Worm (Caenorhabditis elegans) whole organism, early embryonic: ENCODE data around the gene nuaf-1.

Experiments
- B0310.2 ChIP-seq: sonication (generic microtip); optimal IDR thresholded peaks from 2 replicates; lab custom pipeline; 2016; ENCODE audit warnings: mild to moderate bottlenecking, missing genetic modification characterization, missing compliant biosample characterization
- F13C5.2 ChIP-seq: sonication (generic microtip); optimal IDR thresholded peaks from 2 replicates; lab custom pipeline; 2017; ENCODE audit warnings: mild to moderate bottlenecking, missing genetic modification characterization, inconsistent platforms, missing compliant biosample characterization
- aly-1 ChIP-seq: sonication (generic microtip); optimal IDR thresholded peaks from 2 replicates; lab custom pipeline; 2016; ENCODE audit warnings: missing genetic modification characterization, missing compliant biosample characterization
- ama-1 ChIP-seq: fragments of 150-350 bp; optimal IDR thresholded peaks from 2 replicates; lab custom pipeline; 2014
- ceh-13 ChIP-seq: fragments of 200-800 bp; sonication (Bioruptor generic); optimal IDR thresholded peaks from 2 replicates; lab custom pipeline; 2018; ENCODE audit warnings: mild to moderate bottlenecking, missing genetic modification characterization, missing compliant biosample characterization
- ceh-36 ChIP-seq: sonication (generic microtip); optimal IDR thresholded peaks from 2 replicates; lab custom pipeline; 2016; ENCODE audit warnings: missing genetic modification characterization, inconsistent platforms, missing compliant biosample characterization
- ets-7 ChIP-seq: sonication (generic microtip); optimal IDR thresholded peaks from 2 replicates; lab custom pipeline; 2016; ENCODE audit warnings: missing genotype, missing genetic modification characterization, missing compliant biosample characterization
- flt-1 ChIP-seq: fragments of 200-800 bp; sonication (Bioruptor generic); IDR thresholded peaks from 2 replicates; pipeline ENCODE4 v1.3.6; 2022; ENCODE audit warnings: missing genetic modification characterization, missing compliant biosample characterization
- hmbx-1 ChIP-seq: sonication (generic microtip); optimal IDR thresholded peaks from 2 replicates; lab custom pipeline; 2016; ENCODE audit warnings: mild to moderate bottlenecking, missing genetic modification characterization, missing compliant biosample characterization
- hmg-4 ChIP-seq: fragments of 200-800 bp; sonication (Bioruptor generic); optimal IDR thresholded peaks from 2 replicates; lab custom pipeline; 2018; ENCODE audit warnings: mild to moderate bottlenecking, missing genetic modification characterization, missing compliant biosample characterization
- hnd-1 ChIP-seq: sonication (generic microtip); optimal IDR thresholded peaks from 2 replicates; lab custom pipeline; 2016; ENCODE audit warnings: missing genetic modification characterization, missing compliant biosample characterization
- pes-1 ChIP-seq: fragments of 200-800 bp; sonication (Bioruptor generic); IDR thresholded peaks from 2 replicates; pipeline ENCODE4 v1.3.6; 2022; ENCODE audit warnings: missing genetic modification reagents, missing genetic modification characterization, missing compliant biosample characterization
- scrt-1 ChIP-seq: fragments of 200-800 bp; sonication (Bioruptor generic); IDR thresholded peaks from 2 replicates; pipeline ENCODE4 v1.3.6; 2022; ENCODE audit warnings: missing genetic modification characterization, missing compliant biosample characterization
- sea-1 ChIP-seq: fragments of 200-800 bp; sonication (Bioruptor generic); conservative IDR thresholded peaks from 2 replicates; pipeline ENCODE4 v1.3.6; 2022; ENCODE audit warnings: missing genetic modification characterization, missing compliant biosample characterization
- tbx-11 ChIP-seq: fragments of 200-800 bp; sonication (Bioruptor generic); IDR thresholded peaks from 2 replicates; pipeline ENCODE4 v1.3.6; 2022; ENCODE audit warnings: missing genetic modification characterization, missing compliant biosample characterization
- tbx-37 ChIP-seq: fragments of 200-800 bp; sonication (Bioruptor generic); conservative IDR thresholded peaks from 2 replicates; pipeline ENCODE4 v1.3.6; 2022; ENCODE audit warnings: missing genetic modification reagents, missing genetic modification characterization, missing compliant biosample characterization
- tra-4 ChIP-seq: sonication (generic microtip); optimal IDR thresholded peaks from 2 replicates; lab custom pipeline; 2017; ENCODE audit warnings: missing genetic modification characterization, missing compliant biosample characterization

Gene nuaf-1

DNA sequence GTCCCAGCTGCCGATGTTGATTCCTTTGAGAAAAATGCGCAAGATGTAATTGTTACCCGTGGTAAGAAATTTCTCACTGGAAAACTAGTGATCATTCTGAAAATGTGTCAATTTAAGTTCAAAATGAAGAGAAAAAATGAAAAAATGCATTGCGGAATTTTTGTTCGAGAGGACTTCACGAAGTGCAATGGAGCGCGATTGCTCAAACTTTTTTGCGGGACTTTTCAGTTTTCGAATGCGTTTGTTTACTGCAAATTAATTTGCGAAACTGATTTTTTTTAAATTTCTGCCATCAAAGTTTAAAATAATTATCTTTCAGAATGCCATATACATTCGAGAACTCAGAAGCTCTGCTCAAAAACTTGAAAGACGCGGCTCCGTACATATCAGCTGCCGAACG is at the start of gene nuaf-1, which contains the start of gene bir-2:
TSS of gene nuaf-1 (minus strand) at position 98 of the 400 bp plus-strand sequence.
TSS of gene bir-2 (plus strand) at position 318 of the 400 bp plus-strand sequence.
- TF ChIP-seq hnd-1 (tag; lab: Kevin White, UChicago) (no peak), ama-1 (lab: Kevin White, UChicago) (no peak), tra-4 (tag; lab: Kevin White, UChicago) (no peak), hmbx-1 (tag; lab: Kevin White, UChicago) (no peak), sea-1 (no peak), tbx-37 (GFP tag; lab: Robert Waterston, UW) (no peak), tbx-11 (no peak), ceh-13 (GFP tag; lab: Kevin White, UChicago) (no peak), ceh-36 (no peak), aly-1 (tag; lab: Kevin White, UChicago) (no peak), pes-1 (GFP tag; lab: Robert Waterston, UW) (no peak), hmg-4 (no peak), flt-1 (GFP tag; lab: Robert Waterston, UW) (no peak), ets-7 (tag; lab: Kevin White, UChicago) (no peak), scrt-1 (GFP tag; lab: Robert Waterston, UW) (no peak), B0310.2 (tag; lab: Kevin White, UChicago) (no peak), F13C5.2 (no peak)

ce11 chrV:13613870-13614269 is 45.4 kb upstream of the nuaf-1 start, which contains the start of gene F53F4.7:
Gene F53F4.7, minus strand, starts transcription at chrV:13613970.
- TF ChIP-seq hmbx-1 (tag; lab: Kevin White, UChicago) (no peak), ets-7 (tag; lab: Kevin White, UChicago) (no peak), hmg-4 (no peak), ama-1 (lab: Kevin White, UChicago) (no peak), sea-1 (no peak), F13C5.2 (no peak), flt-1 (GFP tag; lab: Robert Waterston, UW) (no peak)

DNA sequence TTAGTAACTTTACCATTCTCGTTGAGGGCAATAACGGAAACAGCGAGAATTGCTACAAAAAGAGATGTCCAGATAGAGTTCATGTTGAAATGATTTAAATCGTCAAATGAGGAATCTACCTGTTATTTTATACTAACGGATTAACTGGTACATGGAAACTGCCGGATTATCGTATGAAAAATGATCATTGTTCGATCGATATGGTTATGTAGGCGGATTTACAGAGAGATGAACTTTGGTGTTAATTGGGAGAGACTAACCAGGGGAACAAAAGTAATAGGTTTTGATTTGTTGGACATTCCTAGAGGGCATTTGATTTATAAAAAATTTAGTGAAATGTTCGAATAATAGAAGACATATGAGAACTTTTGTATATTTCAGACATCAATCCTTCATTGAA is 43.4 kb upstream of the nuaf-1 start, which contains the start of gene spig-9:
TSS of gene spig-9 (minus strand) at position 101 of the 400 bp plus-strand sequence.
- TF ChIP-seq tbx-11 (no peak), sea-1 (no peak), tra-4 (tag; lab: Kevin White, UChicago) (no peak), hnd-1 (tag; lab: Kevin White, UChicago) (no peak), hmbx-1 (tag; lab: Kevin White, UChicago) (no peak)

DNA sequence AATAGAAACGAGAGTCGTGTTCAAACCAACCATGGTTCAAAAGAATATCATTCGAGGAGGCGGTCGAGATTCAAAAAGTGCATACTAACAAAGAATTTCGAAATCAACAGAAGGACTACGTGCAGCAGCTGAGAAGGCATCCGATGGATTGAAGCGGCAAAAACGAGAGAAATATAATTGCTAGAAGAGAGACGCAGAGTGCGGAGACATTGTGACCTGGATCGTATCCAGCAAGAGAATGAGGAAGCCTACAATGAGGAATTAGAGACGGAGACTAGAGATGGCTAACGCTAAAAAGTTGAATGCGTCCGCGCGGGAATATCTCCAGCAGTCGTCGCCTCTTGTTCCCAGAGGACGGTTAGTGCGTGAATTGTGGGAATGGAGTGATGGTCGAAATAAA is 41.4 kb upstream of the nuaf-1 start:
- TF ChIP-seq hmg-4 (no peak), flt-1 (GFP tag; lab: Robert Waterston, UW) (no peak), F13C5.2 (no peak)

- TF ChIP-seq hmg-4: no peak
- no peak for TF ChIP-seq F13C5.2
- TF ChIP-seq pes-1 (GFP tag; lab: Robert Waterston, UW): no peak
- no peak for TF ChIP-seq B0310.2 (tag; lab: Kevin White, UChicago)
- TF ChIP-seq tbx-37 (GFP tag; lab: Robert Waterston, UW): no peak
- TF ChIP-seq ceh-13 (GFP tag; lab: Kevin White, UChicago): no peak
- TF ChIP-seq hmbx-1 (tag; lab: Kevin White, UChicago): no peak
- no peak for TF ChIP-seq tbx-11
Observed at ce11 chrV:13608486-13608885, 40.1 kb upstream of the nuaf-1 start.

ce11 chrV:13606651-13607242 is 38.3 kb upstream of the nuaf-1 start, which contains the start of gene fmo-4:
Gene fmo-4, minus strand, starts transcription at chrV:13606701.
- TF ChIP-seq tra-4 (tag; lab: Kevin White, UChicago) (no peak), ama-1 (lab: Kevin White, UChicago) (no peak), hmg-4 (no peak), flt-1 (GFP tag; lab: Robert Waterston, UW) (no peak), sea-1 (no peak), tbx-37 (GFP tag; lab: Robert Waterston, UW) (no peak), scrt-1 (GFP tag; lab: Robert Waterston, UW) (no peak), F13C5.2 (no peak), B0310.2 (tag; lab: Kevin White, UChicago) (no peak), pes-1 (GFP tag; lab: Robert Waterston, UW) (no peak), hnd-1 (tag; lab: Kevin White, UChicago) (no peak), ceh-36 (no peak), hmbx-1 (tag; lab: Kevin White, UChicago) (no peak), ets-7 (tag; lab: Kevin White, UChicago) (no peak), ceh-13 (GFP tag; lab: Kevin White, UChicago) (no peak), aly-1 (tag; lab: Kevin White, UChicago) (no peak), tbx-11 (no peak)

DNA sequence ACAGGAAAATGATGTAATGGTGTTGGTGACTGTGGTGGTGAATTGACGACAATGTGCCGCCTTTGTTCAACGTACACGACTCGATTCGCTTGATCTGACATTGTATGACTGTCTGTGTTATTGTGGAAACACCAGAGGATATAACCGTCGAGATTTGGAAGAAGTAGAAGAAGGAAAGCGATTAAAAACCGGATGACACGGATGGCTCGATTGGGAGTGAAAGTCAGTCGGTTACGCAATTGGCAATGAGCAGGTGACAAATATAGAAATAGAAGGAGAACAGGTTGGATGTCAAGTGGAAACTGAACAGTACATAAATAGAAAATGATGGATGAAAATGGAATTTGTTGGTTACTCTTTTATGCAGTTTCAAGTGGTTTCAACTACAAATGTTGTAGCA is 32.5 kb upstream of the nuaf-1 start, which contains the start of gene rdy-2:
TSS of gene rdy-2 (minus strand) at position 101 of the 400 bp plus-strand sequence.
- TF ChIP-seq pes-1 (GFP tag; lab: Robert Waterston, UW) (no peak), tbx-37 (GFP tag; lab: Robert Waterston, UW) (no peak), ceh-36 (no peak), sea-1 (no peak), B0310.2 (tag; lab: Kevin White, UChicago) (no peak), flt-1 (GFP tag; lab: Robert Waterston, UW) (no peak), F13C5.2 (no peak), tbx-11 (no peak)

ce11 chrV:13598370-13598769 is 29.9 kb upstream of the nuaf-1 start:
- TF ChIP-seq ceh-36: no peak
- TF ChIP-seq hmbx-1 (tag; lab: Kevin White, UChicago): no peak
- no peak for TF ChIP-seq B0310.2 (tag; lab: Kevin White, UChicago)
- no peak for TF ChIP-seq hnd-1 (tag; lab: Kevin White, UChicago)
- TF ChIP-seq sea-1: no peak
- TF ChIP-seq scrt-1 (GFP tag; lab: Robert Waterston, UW): no peak
- no peak for TF ChIP-seq pes-1 (GFP tag; lab: Robert Waterston, UW)
- TF ChIP-seq aly-1 (tag; lab: Kevin White, UChicago): no peak
- TF ChIP-seq tbx-37 (GFP tag; lab: Robert Waterston, UW): no peak
- TF ChIP-seq tbx-11: no peak
- TF ChIP-seq tra-4 (tag; lab: Kevin White, UChicago): no peak
- TF ChIP-seq flt-1 (GFP tag; lab: Robert Waterston, UW): no peak
- no peak for TF ChIP-seq F13C5.2
- no peak for TF ChIP-seq ets-7 (tag; lab: Kevin White, UChicago)
- TF ChIP-seq ama-1 (lab: Kevin White, UChicago): no peak
